Worm (Caenorhabditis elegans): ENCODE measurements around the gene nhr-269.
"Not testable (repeated sequence)": the region's sequence is repeated elsewhere in the genome, so short reads cannot be mapped to it uniquely, and the experiment has no call there.

The nhr-269 gene

ce11 chrV:15377903-15378302 lies 8.3 kb upstream of the nhr-269 start, which contains the start of gene srh-122:
Gene srh-122 (minus strand): TSS chrV:15378003.
- no peak for TF ChIP-seq tab-1 (GFP tag; IDR thresholded peaks at IDR 0.05)
- TF ChIP-seq ztf-29 (GFP tag; IDR thresholded peaks at IDR 0.05) = no peak
- no peak for TF ChIP-seq flt-1 (GFP tag; IDR thresholded peaks at IDR 0.05)
- no peak for TF ChIP-seq cog-1 (tag; optimal IDR thresholded peaks at IDR 0.05)
- TF ChIP-seq med-1 (GFP tag; optimal IDR thresholded peaks at IDR 0.05; ENCODE audit: insufficient read depth) = no peak
- no peak for TF ChIP-seq T22C8.4 (GFP tag; IDR thresholded peaks at IDR 0.05)
- TF ChIP-seq klf-2 (GFP tag; conservative IDR thresholded peaks at IDR 0.05) = no peak
- no peak for TF ChIP-seq ztf-23 (GFP tag; IDR thresholded peaks at IDR 0.05)
- TF ChIP-seq ref-1 (GFP tag; conservative IDR thresholded peaks at IDR 0.05) = no peak

ce11 chrV:15376223-15376622 lies 6.6 kb upstream of the nhr-269 start, which contains the start of gene srh-52:
Gene srh-52 (minus strand): TSS chrV:15376323.
- TF ChIP-seq cog-1 (tag; optimal IDR thresholded peaks at IDR 0.05) (no peak), ztf-29 (GFP tag; IDR thresholded peaks at IDR 0.05) (no peak), klf-2 (GFP tag; conservative IDR thresholded peaks at IDR 0.05) (no peak), flt-1 (GFP tag; IDR thresholded peaks at IDR 0.05) (no peak), T22C8.4 (GFP tag; IDR thresholded peaks at IDR 0.05) (no peak), ztf-23 (GFP tag; IDR thresholded peaks at IDR 0.05) (no peak), tab-1 (GFP tag; IDR thresholded peaks at IDR 0.05) (no peak), ref-1 (GFP tag; conservative IDR thresholded peaks at IDR 0.05) (no peak)

- no peak for TF ChIP-seq T22C8.4 (GFP tag; IDR thresholded peaks at IDR 0.05)
- TF ChIP-seq flt-1 (GFP tag; IDR thresholded peaks at IDR 0.05) = no peak
- TF ChIP-seq ztf-29 (GFP tag; IDR thresholded peaks at IDR 0.05) = no peak
- TF ChIP-seq klf-2 (GFP tag; conservative IDR thresholded peaks at IDR 0.05) = no peak
- TF ChIP-seq cog-1 (tag; optimal IDR thresholded peaks at IDR 0.05) = no peak
- no peak for TF ChIP-seq med-1 (GFP tag; optimal IDR thresholded peaks at IDR 0.05; ENCODE audit: insufficient read depth)
- no peak for TF ChIP-seq ztf-23 (GFP tag; IDR thresholded peaks at IDR 0.05)
- no peak for TF ChIP-seq ref-1 (GFP tag; conservative IDR thresholded peaks at IDR 0.05)
- TF ChIP-seq tab-1 (GFP tag; IDR thresholded peaks at IDR 0.05) = no peak
Measured at ce11 chrV:15367770-15368169, 1.8 kb downstream of the nhr-269 start.

ce11 chrV:15361412-15361811 lies 8.2 kb downstream of the nhr-269 start, which contains the start of gene ech-1.1:
Gene ech-1.1 (minus strand): TSS chrV:15361512.
- TF ChIP-seq tab-1 (GFP tag; IDR thresholded peaks at IDR 0.05); cog-1 (tag; optimal IDR thresholded peaks at IDR 0.05); ref-1 (GFP tag; conservative IDR thresholded peaks at IDR 0.05): not testable (repeated sequence)

ce11 chrV:15354648-15355047 lies 15.0 kb downstream of the nhr-269 start, which contains the start of gene C29F3.7:
Gene C29F3.7 (plus strand): TSS chrV:15354901.
- TF ChIP-seq med-1 (GFP tag; optimal IDR thresholded peaks at IDR 0.05; ENCODE audit: insufficient read depth) (no peak), cog-1 (tag; optimal IDR thresholded peaks at IDR 0.05) (no peak), ref-1 (GFP tag; conservative IDR thresholded peaks at IDR 0.05) (no peak), klf-2 (GFP tag; conservative IDR thresholded peaks at IDR 0.05) (no peak), tab-1 (GFP tag; IDR thresholded peaks at IDR 0.05) (no peak), ztf-23 (GFP tag; IDR thresholded peaks at IDR 0.05) (no peak), ztf-29 (GFP tag; IDR thresholded peaks at IDR 0.05) (no peak), flt-1 (GFP tag; IDR thresholded peaks at IDR 0.05) (no peak), T22C8.4 (GFP tag; IDR thresholded peaks at IDR 0.05) (no peak)

- TF ChIP-seq ztf-29 (GFP tag; IDR thresholded peaks at IDR 0.05) (no peak), med-1 (GFP tag; optimal IDR thresholded peaks at IDR 0.05; ENCODE audit: insufficient read depth) (no peak), cog-1 (tag; optimal IDR thresholded peaks at IDR 0.05) (no peak), tab-1 (GFP tag; IDR thresholded peaks at IDR 0.05) (no peak), ztf-23 (GFP tag; IDR thresholded peaks at IDR 0.05) (no peak), T22C8.4 (GFP tag; IDR thresholded peaks at IDR 0.05) (no peak), flt-1 (GFP tag; IDR thresholded peaks at IDR 0.05) (no peak), ref-1 (GFP tag; conservative IDR thresholded peaks at IDR 0.05) (no peak), klf-2 (GFP tag; conservative IDR thresholded peaks at IDR 0.05) (no peak)
Measured at ce11 chrV:15352376-15352775, 17.2 kb downstream of the nhr-269 start, which contains the start of gene srx-58. Gene srx-58 (plus strand): TSS chrV:15352676.

- TF ChIP-seq cog-1 (tag; optimal IDR thresholded peaks at IDR 0.05) = no peak
- TF ChIP-seq ztf-23 (GFP tag; IDR thresholded peaks at IDR 0.05) = no peak
- TF ChIP-seq T22C8.4 (GFP tag; IDR thresholded peaks at IDR 0.05) = no peak
- TF ChIP-seq ztf-29 (GFP tag; IDR thresholded peaks at IDR 0.05) = no peak
- no peak for TF ChIP-seq klf-2 (GFP tag; conservative IDR thresholded peaks at IDR 0.05)
- TF ChIP-seq med-1 (GFP tag; optimal IDR thresholded peaks at IDR 0.05; ENCODE audit: insufficient read depth) = no peak
Measured at ce11 chrV:15350615-15351014, 19.0 kb downstream of the nhr-269 start, which contains the start of gene clec-231. Gene clec-231 (minus strand): TSS chrV:15350715.

- TF ChIP-seq ztf-29 (GFP tag; IDR thresholded peaks at IDR 0.05) (no peak), tab-1 (GFP tag; IDR thresholded peaks at IDR 0.05) (no peak), ref-1 (GFP tag; conservative IDR thresholded peaks at IDR 0.05) (no peak), T22C8.4 (GFP tag; IDR thresholded peaks at IDR 0.05) (no peak), flt-1 (GFP tag; IDR thresholded peaks at IDR 0.05) (no peak), cog-1 (tag; optimal IDR thresholded peaks at IDR 0.05) (no peak), ztf-23 (GFP tag; IDR thresholded peaks at IDR 0.05) (no peak), med-1 (GFP tag; optimal IDR thresholded peaks at IDR 0.05; ENCODE audit: insufficient read depth) (no peak), klf-2 (GFP tag; conservative IDR thresholded peaks at IDR 0.05) (no peak)
Measured at ce11 chrV:15349044-15349443, 20.6 kb downstream of the nhr-269 start, which contains the start of gene clec-230. Gene clec-230 (minus strand): TSS chrV:15349144.

ce11 chrV:15347292-15347691 lies 22.3 kb downstream of the nhr-269 start, which contains the start of gene C29F3.3:
Gene C29F3.3 (minus strand): TSS chrV:15347392.
- no peak for TF ChIP-seq T22C8.4 (GFP tag; IDR thresholded peaks at IDR 0.05)

- TF ChIP-seq cog-1 (tag; optimal IDR thresholded peaks at IDR 0.05) = no peak
- no peak for TF ChIP-seq ztf-23 (GFP tag; IDR thresholded peaks at IDR 0.05)
- TF ChIP-seq ref-1 (GFP tag; conservative IDR thresholded peaks at IDR 0.05) = no peak
- TF ChIP-seq T22C8.4 (GFP tag; IDR thresholded peaks at IDR 0.05) = no peak
- no peak for TF ChIP-seq tab-1 (GFP tag; IDR thresholded peaks at IDR 0.05)
- no peak for TF ChIP-seq flt-1 (GFP tag; IDR thresholded peaks at IDR 0.05)
- no peak for TF ChIP-seq med-1 (GFP tag; optimal IDR thresholded peaks at IDR 0.05; ENCODE audit: insufficient read depth)
- no peak for TF ChIP-seq ztf-29 (GFP tag; IDR thresholded peaks at IDR 0.05)
- TF ChIP-seq klf-2 (GFP tag; conservative IDR thresholded peaks at IDR 0.05) = no peak
Measured at ce11 chrV:15344481-15344880, 25.1 kb downstream of the nhr-269 start, which contains the start of gene wrt-8. Gene wrt-8 (minus strand): TSS chrV:15344581.
